Fruit fly (Drosophila melanogaster) whole organism, embryonic: ENCODE results near the gene Mical.

Experiments
- Adf1 ChIP-seq: fragments of 200-800 bp; sonication (Bioruptor generic); IDR thresholded peaks from 2 replicates; pipeline ENCODE4 v1.3.6; 2022; ENCODE audit warnings: missing biosample characterization, missing genetic modification characterization
- B-H1 ChIP-seq: fragments of 200-800 bp; sonication (Bioruptor generic); IDR thresholded peaks from 3 replicates; pipeline ENCODE4 v1.3.6; 2022; ENCODE audit warnings: missing biosample characterization, missing genetic modification characterization
- Bdp1 ChIP-seq: fragments of 200-800 bp; sonication (Bioruptor generic); optimal IDR thresholded peaks from 3 replicates; lab custom pipeline; 2016; ENCODE audit warnings: missing biosample characterization, missing genetic modification characterization
- BtbVII ChIP-seq: fragments of 200-800 bp; sonication (Bioruptor generic); optimal IDR thresholded peaks from 3 replicates; lab custom pipeline; 2017; ENCODE audit warnings: missing biosample characterization, mild to moderate bottlenecking, missing genetic modification characterization
- CG1024 ChIP-seq: fragments of 200-800 bp; sonication (Bioruptor generic); IDR thresholded peaks from 2 replicates; pipeline ENCODE4 v1.3.6; 2022; ENCODE audit warnings: missing biosample characterization, missing genetic modification characterization
- CG10267 ChIP-seq: fragments of 200-800 bp; sonication (Bioruptor generic); optimal IDR thresholded peaks from 2 replicates; lab custom pipeline; 2018; ENCODE audit warnings: missing biosample characterization, mild to moderate bottlenecking, missing genetic modification characterization, moderate library complexity
- CG10543 ChIP-seq: fragments of 200-800 bp; sonication (Bioruptor generic); optimal IDR thresholded peaks from 3 replicates; lab custom pipeline; 2017; ENCODE audit warnings: missing biosample characterization, mild to moderate bottlenecking, missing genetic modification characterization, moderate library complexity
- CG11085 ChIP-seq: fragments of 200-800 bp; sonication (Bioruptor generic); IDR thresholded peaks from 2 replicates; pipeline ENCODE4 v1.3.6; 2022; ENCODE audit warnings: missing biosample characterization, missing genetic modification characterization
- CG12104 ChIP-seq: fragments of 200-800 bp; sonication (Bioruptor generic); optimal IDR thresholded peaks from 3 replicates; lab custom pipeline; 2016; ENCODE audit warnings: missing biosample characterization, missing genetic modification characterization
- CG12299 ChIP-seq: fragments of 200-800 bp; sonication (Bioruptor generic); optimal IDR thresholded peaks from 2 replicates; lab custom pipeline; 2018; ENCODE audit warnings: missing biosample characterization, mild to moderate bottlenecking, missing genetic modification characterization
- CG12659 ChIP-seq: fragments of 200-800 bp; sonication (Bioruptor generic); optimal IDR thresholded peaks from 3 replicates; lab custom pipeline; 2017; ENCODE audit warnings: mild to moderate bottlenecking, missing biosample characterization, missing genetic modification reagents, missing genetic modification characterization
- CG12769 ChIP-seq: fragments of 200-800 bp; sonication (Bioruptor generic); optimal IDR thresholded peaks from 2 replicates; lab custom pipeline; 2019; ENCODE audit warnings: missing biosample characterization, mild to moderate bottlenecking, missing genetic modification characterization, moderate library complexity
- CG13296 ChIP-seq: fragments of 200-800 bp; sonication (Bioruptor generic); optimal IDR thresholded peaks from 3 replicates; lab custom pipeline; 2018; ENCODE audit warnings: missing biosample characterization, mild to moderate bottlenecking, missing genetic modification characterization
- CG13424 ChIP-seq: fragments of 200-800 bp; sonication (Bioruptor generic); optimal IDR thresholded peaks from 2 replicates; lab custom pipeline; 2019; ENCODE audit warnings: missing biosample characterization, mild to moderate bottlenecking, missing genetic modification characterization, moderate library complexity
- CG13624 ChIP-seq: fragments of 200-800 bp; sonication (Bioruptor generic); optimal IDR thresholded peaks from 2 replicates; lab custom pipeline; 2016; ENCODE audit warnings: missing biosample characterization, missing genetic modification characterization
- CG13894 ChIP-seq: fragments of 200-800 bp; sonication (Bioruptor generic); optimal IDR thresholded peaks from 3 replicates; lab custom pipeline; 2018; ENCODE audit warnings: missing biosample characterization, mild to moderate bottlenecking, missing genetic modification characterization, moderate library complexity
- CG17186 ChIP-seq: fragments of 200-800 bp; sonication (Bioruptor generic); optimal IDR thresholded peaks from 3 replicates; lab custom pipeline; 2017; ENCODE audit warnings: missing biosample characterization, missing genetic modification reagents, missing genetic modification characterization
- CG1792 ChIP-seq: fragments of 200-800 bp; sonication (Bioruptor generic); optimal IDR thresholded peaks from 2 replicates; lab custom pipeline; 2016; ENCODE audit warnings: missing biosample characterization, missing genetic modification characterization
- CG2678 ChIP-seq: fragments of 200-800 bp; sonication (Bioruptor generic); optimal IDR thresholded peaks from 3 replicates; lab custom pipeline; 2019; ENCODE audit warnings: missing biosample characterization, mild to moderate bottlenecking, missing genetic modification characterization, moderate library complexity
- CG3065 ChIP-seq: fragments of 200-800 bp; sonication (Bioruptor generic); optimal IDR thresholded peaks from 2 replicates; lab custom pipeline; 2016; ENCODE audit warnings: missing biosample characterization, missing genetic modification characterization
- CG32532 ChIP-seq: fragments of 200-800 bp; sonication (Bioruptor generic); IDR thresholded peaks from 2 replicates; pipeline ENCODE4 v1.3.6; 2022; ENCODE audit warnings: missing biosample characterization, missing genetic modification characterization
- CG33557 ChIP-seq: fragments of 200-800 bp; sonication (Bioruptor generic); optimal IDR thresholded peaks from 2 replicates; lab custom pipeline; 2019; ENCODE audit warnings: missing biosample characterization, mild to moderate bottlenecking, missing genetic modification characterization, moderate library complexity
- CG4854 ChIP-seq: fragments of 200-800 bp; sonication (Bioruptor generic); optimal IDR thresholded peaks from 2 replicates; lab custom pipeline; 2016; ENCODE audit warnings: missing biosample characterization, missing genetic modification characterization, inconsistent platforms
- CG8089 ChIP-seq: fragments of 200-800 bp; sonication (Bioruptor generic); optimal IDR thresholded peaks from 3 replicates; lab custom pipeline; 2016; ENCODE audit warnings: missing biosample characterization, missing genetic modification characterization
- Dp ChIP-seq: fragments of 200-800 bp; sonication (Bioruptor generic); optimal IDR thresholded peaks from 2 replicates; lab custom pipeline; 2018; ENCODE audit warnings: missing biosample characterization, mild to moderate bottlenecking, missing genetic modification characterization, moderate library complexity
- H15 ChIP-seq: fragments of 200-800 bp; sonication (Bioruptor generic); IDR thresholded peaks from 3 replicates; pipeline ENCODE4 v1.3.6; 2022; ENCODE audit warnings: missing biosample characterization, missing genetic modification characterization
- Hr39 ChIP-seq: fragments of >200 bp; optimal IDR thresholded peaks from 2 replicates; lab custom pipeline; 2017
- NC2α ChIP-seq: fragments of 200-800 bp; sonication (Bioruptor generic); optimal IDR thresholded peaks from 2 replicates; lab custom pipeline; 2016; ENCODE audit warnings: missing biosample characterization, missing genetic modification characterization
- Opbp ChIP-seq: fragments of 200-800 bp; sonication (Bioruptor generic); IDR thresholded peaks from 3 replicates; pipeline ENCODE4 v1.3.6; 2022; ENCODE audit warnings: missing biosample characterization, missing genetic modification characterization; ENCODE audit not compliant: partially characterized antibody
- Optix ChIP-seq: fragments of 200-800 bp; sonication (Bioruptor generic); IDR thresholded peaks from 3 replicates; pipeline ENCODE4 v1.3.6; 2022; ENCODE audit warnings: missing biosample characterization, missing genetic modification characterization
- Xrp1 ChIP-seq: fragments of 200-800 bp; sonication (Bioruptor generic); IDR thresholded peaks from 2 replicates; pipeline ENCODE4 v1.3.6; 2022; ENCODE audit warnings: missing biosample characterization, missing genetic modification characterization
- cad ChIP-seq: fragments of >200 bp; optimal IDR thresholded peaks from 2 replicates; lab custom pipeline; 2017; ENCODE audit warnings: missing biosample characterization, missing genetic modification characterization
- cg ChIP-seq: fragments of 200-800 bp; sonication (Bioruptor generic); optimal IDR thresholded peaks from 3 replicates; lab custom pipeline; 2019; ENCODE audit warnings: missing biosample characterization, mild to moderate bottlenecking, missing genetic modification characterization, moderate library complexity
- ci ChIP-seq: fragments of 200-800 bp; sonication (Bioruptor generic); IDR thresholded peaks from 3 replicates; pipeline ENCODE4 v1.3.6; 2022; ENCODE audit warnings: missing biosample characterization, missing genetic modification characterization
- danr ChIP-seq: fragments of 200-800 bp; sonication (Bioruptor generic); IDR thresholded peaks from 2 replicates; pipeline ENCODE4 v1.3.6; 2022; ENCODE audit warnings: missing biosample characterization, missing genetic modification characterization
- dmrt11E ChIP-seq: fragments of 200-800 bp; sonication (Bioruptor generic); optimal IDR thresholded peaks from 3 replicates; lab custom pipeline; 2018; ENCODE audit warnings: missing biosample characterization, mild to moderate bottlenecking, missing genetic modification characterization, moderate library complexity
- exex ChIP-seq: fragments of 200-800 bp; sonication (Bioruptor generic); optimal IDR thresholded peaks from 4 replicates; lab custom pipeline; 2018; ENCODE audit warnings: missing biosample characterization, mild to moderate bottlenecking, missing genetic modification characterization, moderate library complexity
- eyg ChIP-seq: fragments of 200-800 bp; sonication (Bioruptor generic); optimal IDR thresholded peaks from 3 replicates; lab custom pipeline; 2016; ENCODE audit warnings: missing biosample characterization, missing genetic modification characterization
- fu2 ChIP-seq: fragments of 200-800 bp; sonication (Bioruptor generic); optimal IDR thresholded peaks from 2 replicates; lab custom pipeline; 2016; ENCODE audit warnings: missing biosample characterization, missing genetic modification characterization
- gcm2 ChIP-seq: fragments of 200-800 bp; sonication (Bioruptor generic); optimal IDR thresholded peaks from 2 replicates; lab custom pipeline; 2016; ENCODE audit warnings: missing biosample characterization, missing genetic modification characterization
- her ChIP-seq: fragments of 200-800 bp; sonication (Bioruptor generic); optimal IDR thresholded peaks from 2 replicates; lab custom pipeline; 2016; ENCODE audit warnings: missing biosample characterization, missing genetic modification characterization
- knrl ChIP-seq: fragments of 200-800 bp; sonication (Bioruptor generic); IDR thresholded peaks from 3 replicates; pipeline ENCODE4 v1.3.6; 2022; ENCODE audit warnings: missing biosample characterization, missing genetic modification characterization; ENCODE audit not compliant: partially characterized antibody
- oc ChIP-seq: fragments of 200-800 bp; sonication (Bioruptor generic); optimal IDR thresholded peaks from 2 replicates; lab custom pipeline; 2018; ENCODE audit warnings: missing biosample characterization, mild to moderate bottlenecking, missing genetic modification characterization, moderate library complexity
- run ChIP-seq: fragments of 200-800 bp; sonication (Bioruptor generic); optimal IDR thresholded peaks from 3 replicates; lab custom pipeline; 2018; ENCODE audit warnings: missing biosample characterization, mild to moderate bottlenecking, missing genetic modification characterization
- schlank ChIP-seq: fragments of 200-800 bp; sonication (Bioruptor generic); optimal IDR thresholded peaks from 2 replicates; lab custom pipeline; 2018; ENCODE audit warnings: missing biosample characterization, mild to moderate bottlenecking, missing genetic modification characterization
- sisA ChIP-seq: fragments of 200-800 bp; sonication (Bioruptor generic); IDR thresholded peaks from 2 replicates; pipeline ENCODE4 v1.3.6; 2022; ENCODE audit warnings: missing biosample characterization, missing genetic modification characterization
- sr ChIP-seq: fragments of 200-800 bp; sonication (Bioruptor generic); IDR thresholded peaks from 3 replicates; pipeline ENCODE4 v1.3.6; 2022; ENCODE audit warnings: missing biosample characterization, missing genetic modification characterization
- tna ChIP-seq: fragments of 200-800 bp; sonication (Bioruptor generic); IDR thresholded peaks from 2 replicates; pipeline ENCODE4 v1.3.6; 2022; ENCODE audit warnings: missing biosample characterization, missing genetic modification characterization; ENCODE audit not compliant: partially characterized antibody
- trh ChIP-seq: fragments of 200-800 bp; sonication (Bioruptor generic); optimal IDR thresholded peaks from 2 replicates; lab custom pipeline; 2016; ENCODE audit warnings: missing biosample characterization, missing genetic modification characterization
- vfl ChIP-seq: fragments of 200-800 bp; sonication (Bioruptor generic); optimal IDR thresholded peaks from 2 replicates; lab custom pipeline; 2016; ENCODE audit warnings: missing biosample characterization, missing genetic modification characterization
- yki ChIP-seq: fragments of >200 bp; optimal IDR thresholded peaks from 3 replicates; lab custom pipeline; 2018

The Mical gene

dm6 chr3R:9985585-9986393, 56.9 kb downstream of the Mical start, which contains the start of gene Art4 (continued):
- TF ChIP-seq CG11085 (GFP tag; lab: Robert Waterston, UW) (no peak), CG12769 (no peak), yki (lab: Kevin White, UChicago) (no peak), knrl (GFP tag; lab: Robert Waterston, UW) (peak; percentile 80), sr (GFP tag; lab: Robert Waterston, UW) (no peak), schlank (no peak), CG4854 (GFP tag; lab: Kevin White, UChicago) (peak; percentile 94), CG1024 (no peak), NC2α (GFP tag; lab: Kevin White, UChicago) (no peak), H15 (GFP tag; lab: Robert Waterston, UW) (no peak), her (GFP tag; lab: Kevin White, UChicago) (no peak), dmrt11E (tag; lab: Kevin White, UChicago) (no peak), fu2 (GFP tag; lab: Kevin White, UChicago) (peak; percentile 14), CG32532 (GFP tag; lab: Robert Waterston, UW) (0 out of 2 replicates have a peak, but pooled peaks have one; percentile 13), CG3065 (no peak), CG13424 (tag; lab: Kevin White, UChicago) (peak; percentile 35), CG8089 (GFP tag; lab: Kevin White, UChicago) (no peak), CG12299 (tag; lab: Kevin White, UChicago) (no peak), ci (peak; percentile 46; the same call in 1 of the 3 replicates), run (no peak), Adf1 (no peak), tna (GFP tag; lab: Robert Waterston, UW) (no peak; the same call in 1 of the 2 replicates), exex (no peak), CG2678 (tag; lab: Kevin White, UChicago) (no peak), vfl (GFP tag; lab: Kevin White, UChicago) (peak; percentile 42), gcm2 (GFP tag; lab: Kevin White, UChicago) (no peak), CG12104 (GFP tag; lab: Kevin White, UChicago) (no peak), BtbVII (GFP tag; lab: Kevin White, UChicago) (no peak), B-H1 (GFP tag; lab: Robert Waterston, UW) (no peak), Dp (GFP tag; lab: Kevin White, UChicago) (peak; percentile 56), Hr39 (lab: Kevin White, UChicago) (no peak), oc (tag; lab: Kevin White, UChicago) (no peak), Bdp1 (peak; percentile 24), CG33557 (GFP tag; lab: Kevin White, UChicago) (no peak), eyg (GFP tag; lab: Kevin White, UChicago) (no peak), CG17186 (peak; percentile 69), Opbp (no peak; the same call in 2 of the 3 replicates), CG13624 (GFP tag; lab: Kevin White, UChicago) (peak; percentile 64), CG10267 (tag; lab: Kevin White, UChicago) (peak; percentile 70), Optix (no peak), CG13894 (tag; lab: Kevin White, UChicago) (peak; percentile 25), trh (GFP tag; lab: Kevin White, UChicago) (no peak), cg (peak; percentile 82), CG13296 (GFP tag; lab: Kevin White, UChicago) (no peak), CG10543 (GFP tag; lab: Kevin White, UChicago) (peak; percentile 53), danr (GFP tag; lab: Robert Waterston, UW) (no peak), CG1792 (GFP tag; lab: Kevin White, UChicago) (peak; percentile 36), cad (GFP tag; lab: Kevin White, UChicago) (no peak), sisA (no peak), CG12659 (GFP tag; lab: Kevin White, UChicago) (peak; percentile 66), Xrp1 (GFP tag; lab: Robert Waterston, UW) (no peak)
